Worm (Caenorhabditis elegans) whole organism, L2 larva: ENCODE measurements around the gene C04E6.5.

Source experiments
- ZK546.5 ChIP-seq: sonication (generic microtip); optimal IDR thresholded peaks from 2 replicates; lab custom pipeline; 2017; ENCODE audit warnings: missing biosample characterization, missing genetic modification characterization
- aly-2 ChIP-seq: fragments of 150-350 bp; optimal IDR thresholded peaks from 2 replicates; lab custom pipeline; 2014; ENCODE audit warnings: missing biosample characterization, missing genetic modification characterization
- blmp-1 ChIP-seq: sonication (generic microtip); optimal IDR thresholded peaks from 2 replicates; lab custom pipeline; 2017; ENCODE audit warnings: missing genetic modification characterization, mild to moderate bottlenecking, missing compliant biosample characterization, antibody characterized with exemption, moderate library complexity; ENCODE audit not compliant: insufficient read depth
- ceh-82 ChIP-seq: fragments of 150-350 bp; optimal IDR thresholded peaks from 2 replicates; lab custom pipeline; 2014; ENCODE audit warnings: missing biosample characterization, missing genetic modification characterization
- elt-3 ChIP-seq: sonication (generic microtip); optimal IDR thresholded peaks from 2 replicates; lab custom pipeline; 2017; ENCODE audit warnings: missing biosample characterization, missing genetic modification characterization
- nhr-237 ChIP-seq: fragments of 150-350 bp; optimal IDR thresholded peaks from 2 replicates; lab custom pipeline; 2014; ENCODE audit warnings: missing biosample characterization, missing genetic modification characterization
- nhr-77 ChIP-seq: fragments of 150-350 bp; optimal IDR thresholded peaks from 2 replicates; lab custom pipeline; 2014; ENCODE audit warnings: missing biosample characterization, missing genetic modification characterization
- sma-9 ChIP-seq, 2 experiments: fragments of 150-350 bp in 1 of 2; sonication (generic microtip) in 1 of 2; optimal IDR thresholded peaks; 2 replicates each; lab custom pipeline; 2014 to 2016; ENCODE audit warnings: missing genetic modification characterization in 2 of 2, mild to moderate bottlenecking in 1 of 2, missing biosample characterization in 1 of 2, missing compliant biosample characterization in 1 of 2, missing genetic modification reagents in 1 of 2, moderate library complexity in 1 of 2
- snpc-4 ChIP-seq: fragments of 150-350 bp; optimal IDR thresholded peaks from 2 replicates; lab custom pipeline; 2014; ENCODE audit warnings: missing biosample characterization, missing genetic modification characterization
- ztf-11 ChIP-seq: sonication (generic microtip); optimal IDR thresholded peaks from 2 replicates; lab custom pipeline; 2017; ENCODE audit warnings: missing biosample characterization, missing genetic modification characterization

DNA sequence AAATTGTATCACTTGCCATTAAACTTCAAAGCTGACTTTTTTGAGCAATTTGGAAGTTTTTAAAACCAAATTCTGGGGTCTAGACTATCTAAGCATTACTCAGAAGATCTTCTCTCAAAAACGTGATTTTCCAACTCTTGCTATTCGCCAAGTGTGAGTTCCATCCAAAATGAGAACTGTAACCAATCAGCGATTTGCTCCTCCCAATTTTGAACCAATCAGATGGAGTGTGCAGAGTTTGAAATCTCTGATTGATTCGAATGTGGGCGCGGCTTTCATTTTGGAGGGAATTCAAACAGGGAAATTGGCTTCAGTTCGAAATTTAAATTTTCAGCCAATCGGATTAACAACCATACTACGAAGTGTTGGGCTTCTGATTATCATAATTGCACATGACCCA lies 51.2 kb downstream of the C04E6.5 start:
- TF ChIP-seq aly-2 (tag; lab: Kevin White, UChicago): no peak
- no peak for TF ChIP-seq snpc-4 (tag; lab: Kevin White, UChicago)
- TF ChIP-seq sma-9 (GFP tag; optimal IDR thresholded peaks at IDR 0.05; lab: Kevin White, UChicago): no peak
- TF ChIP-seq sma-9 (tag; optimal IDR thresholded peaks at IDR 0.05; lab: Kevin White, UChicago): no peak
- no peak for TF ChIP-seq nhr-237 (tag; lab: Kevin White, UChicago)
- TF ChIP-seq nhr-77 (tag; lab: Kevin White, UChicago): no peak
- TF ChIP-seq ceh-82: no peak
- TF ChIP-seq elt-3: no peak
- TF ChIP-seq ztf-11 (tag; lab: Kevin White, UChicago): no peak
- no peak for TF ChIP-seq blmp-1 (tag; lab: Kevin White, UChicago)
- TF ChIP-seq ZK546.5 (tag; lab: Kevin White, UChicago): no peak
